Worm (Caenorhabditis elegans) whole organism, late embryonic: ENCODE data around the gene F35H12.5.

ENCODE experiments used
- ama-1 ChIP-seq: fragments of 150-350 bp; optimal IDR thresholded peaks from 2 replicates; lab custom pipeline; 2014
- ceh-18 ChIP-seq: sonication (generic microtip); optimal IDR thresholded peaks from 2 replicates; lab custom pipeline; 2016; ENCODE audit warnings: missing genetic modification characterization, missing compliant biosample characterization
- ceh-24 ChIP-seq: sonication (generic microtip); optimal IDR thresholded peaks from 2 replicates; lab custom pipeline; 2016; ENCODE audit warnings: mild to moderate bottlenecking, missing genetic modification characterization, missing compliant biosample characterization
- ceh-30 ChIP-seq: fragments of 150-350 bp; optimal IDR thresholded peaks from 2 replicates; lab custom pipeline; 2014; ENCODE audit warnings: missing biosample characterization, missing genetic modification characterization
- elt-4 ChIP-seq: sonication (generic microtip); optimal IDR thresholded peaks from 2 replicates; lab custom pipeline; 2016; ENCODE audit warnings: missing genetic modification characterization, missing compliant biosample characterization
- rnt-1 ChIP-seq: sonication (generic microtip); optimal IDR thresholded peaks from 2 replicates; lab custom pipeline; 2016; ENCODE audit warnings: missing genetic modification characterization, missing compliant biosample characterization
- sox-2 ChIP-seq: fragments of 200-800 bp; sonication (Bioruptor generic); IDR thresholded peaks from 2 replicates; pipeline ENCODE4 v1.3.6; 2022; ENCODE audit warnings: missing genetic modification reagents, missing genetic modification characterization, missing compliant biosample characterization
- tbx-2 ChIP-seq: sonication (generic microtip); optimal IDR thresholded peaks from 2 replicates; lab custom pipeline; 2016; ENCODE audit warnings: missing genetic modification characterization, missing compliant biosample characterization

- TF ChIP-seq ceh-18 (tag; lab: Kevin White, UChicago) = no peak
- TF ChIP-seq ceh-30 (tag; lab: Kevin White, UChicago) = no peak
- no peak for TF ChIP-seq ceh-24 (tag; lab: Kevin White, UChicago)
- no peak for TF ChIP-seq tbx-2 (tag; lab: Kevin White, UChicago)
- no peak for TF ChIP-seq ama-1
- no peak for TF ChIP-seq elt-4 (tag; lab: Kevin White, UChicago)
- no peak for TF ChIP-seq sox-2 (GFP tag; lab: Robert Waterston, UW)
- no peak for TF ChIP-seq rnt-1 (tag; lab: Kevin White, UChicago)
These were observed 27.5 kb downstream of the F35H12.5 start for ce11 chrX:945669-946068.
